Worm (Caenorhabditis elegans): ENCODE results near the gene Y81B9A.2.

DNA sequence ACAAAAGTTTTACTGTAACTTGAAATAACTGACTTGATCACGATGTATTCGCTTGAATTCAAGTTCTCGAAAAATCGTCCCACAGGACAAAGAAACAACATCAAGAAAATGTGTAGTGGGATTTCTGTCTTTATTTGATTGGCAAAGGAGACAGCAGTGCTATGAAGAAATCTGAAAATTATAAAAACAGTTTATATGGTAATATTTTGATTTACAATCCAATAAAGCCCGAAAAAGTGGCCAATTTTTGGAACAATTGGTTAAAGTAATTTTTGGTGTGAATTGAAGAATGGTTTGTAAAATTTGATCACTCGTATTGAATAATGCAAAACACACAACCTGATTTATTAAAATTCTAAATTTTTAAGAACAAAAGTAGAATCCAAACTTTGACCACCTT lies 3.1 kb upstream of the Y81B9A.2 start, which contains the start of gene Y81B9A.4:
- TF ChIP-seq elt-1 (tag; optimal IDR thresholded peaks at IDR 0.05), result no peak
- no peak for TF ChIP-seq fos-1 (tag; optimal IDR thresholded peaks at IDR 0.05)
- TF ChIP-seq elt-2 (tag; optimal IDR thresholded peaks at IDR 0.05), result no peak
- TF ChIP-seq nhr-77 (tag; optimal IDR thresholded peaks at IDR 0.05), result no peak
- TF ChIP-seq nhr-11 (tag; optimal IDR thresholded peaks at IDR 0.05), result no peak

Measured in whole organism, L3 larva.